Worm (Caenorhabditis elegans): Measurements from ENCODE around the gene Y6D1A.2.

- no peak for TF ChIP-seq tab-1 (GFP tag; IDR thresholded peaks at IDR 0.05)
- TF ChIP-seq ztf-29 (GFP tag; IDR thresholded peaks at IDR 0.05): no peak
- TF ChIP-seq med-1 (GFP tag; optimal IDR thresholded peaks at IDR 0.05; ENCODE audit: insufficient read depth): no peak
- no peak for TF ChIP-seq ztf-23 (GFP tag; IDR thresholded peaks at IDR 0.05)
- TF ChIP-seq T22C8.4 (GFP tag; IDR thresholded peaks at IDR 0.05): no peak
- TF ChIP-seq cog-1 (tag; optimal IDR thresholded peaks at IDR 0.05): no peak
These were observed 17.0 kb upstream of the Y6D1A.2 start for ce11 chrII:11836554-11837218.

All from whole organism, midembryonic.